Fruit fly (Drosophila melanogaster) ovary, adult (tissue): ENCODE measurements around the gene Cyp312a1.

Experiments used
- CG17801 ChIP-seq: fragments of 200-800 bp; optimal IDR thresholded peaks from 2 replicates; lab custom pipeline; 2019; ENCODE audit warnings: missing biosample characterization, mild to moderate bottlenecking, missing genetic modification characterization, moderate library complexity; ENCODE audit not compliant: partially characterized antibody

Cyp312a1 gene

dm6 chr3L:18099715-18100114 is 32.8 kb downstream of the Cyp312a1 start:
- TF ChIP-seq CG17801 (GFP tag; lab: Kevin White, UChicago): no peak

- TF ChIP-seq CG17801 (GFP tag; lab: Kevin White, UChicago): no peak
Measured at dm6 chr3L:18096726-18097125, 35.8 kb downstream of the Cyp312a1 start.

- no peak for TF ChIP-seq CG17801 (GFP tag; lab: Kevin White, UChicago)
Measured at dm6 chr3L:18093875-18094274, 38.6 kb downstream of the Cyp312a1 start.

dm6 chr3L:18088027-18088426 is 44.5 kb downstream of the Cyp312a1 start:
- no peak for TF ChIP-seq CG17801 (GFP tag; lab: Kevin White, UChicago)

- TF ChIP-seq CG17801 (GFP tag; lab: Kevin White, UChicago): no peak
Measured at dm6 chr3L:18086754-18087685, 45.5 kb downstream of the Cyp312a1 start, which contains the start of gene CG34253. CG34253 (minus strand) TSS chr3L:18087320.

dm6 chr3L:18083994-18084393 is 48.5 kb downstream of the Cyp312a1 start:
- no peak for TF ChIP-seq CG17801 (GFP tag; lab: Kevin White, UChicago)

dm6 chr3L:18083402-18083801 is 49.1 kb downstream of the Cyp312a1 start:
- TF ChIP-seq CG17801 (GFP tag; lab: Kevin White, UChicago): no peak

- no peak for TF ChIP-seq CG17801 (GFP tag; lab: Kevin White, UChicago)
Measured at dm6 chr3L:18081957-18082356, 50.5 kb downstream of the Cyp312a1 start.

dm6 chr3L:18081494-18081893 is 51.0 kb downstream of the Cyp312a1 start:
- TF ChIP-seq CG17801 (GFP tag; lab: Kevin White, UChicago): no peak

dm6 chr3L:18079610-18080497 is 52.6 kb downstream of the Cyp312a1 start:
- no peak for TF ChIP-seq CG17801 (GFP tag; lab: Kevin White, UChicago)

- TF ChIP-seq CG17801 (GFP tag; lab: Kevin White, UChicago): no peak
Measured at dm6 chr3L:18079123-18079522, 53.4 kb downstream of the Cyp312a1 start.
